Worm (Caenorhabditis elegans): ENCODE results near the gene C07A9.10.

Gene C07A9.10

ce11 chrIII:9639281-9640050 lies 46.4 kb downstream of the C07A9.10 start:
- no peak for TF ChIP-seq pqm-1 (tag; optimal IDR thresholded peaks at IDR 0.05)
- peak; percentile 30 for TF ChIP-seq nhr-23 (tag; optimal IDR thresholded peaks at IDR 0.05)

ce11 chrIII:9638159-9638754 lies 47.6 kb downstream of the C07A9.10 start:
- TF ChIP-seq pqm-1 (tag; optimal IDR thresholded peaks at IDR 0.05) (peak; percentile 97), nhr-23 (tag; optimal IDR thresholded peaks at IDR 0.05) (no peak), snpc-4 (tag; optimal IDR thresholded peaks at IDR 0.05) (no peak), pha-4 (tag; optimal IDR thresholded peaks at IDR 0.05) (peak; percentile 9), nhr-77 (tag; optimal IDR thresholded peaks at IDR 0.05) (no peak), hmg-11 (tag; optimal IDR thresholded peaks at IDR 0.05) (no peak), nhr-76 (tag; optimal IDR thresholded peaks at IDR 0.05) (no peak), jun-1 (tag; optimal IDR thresholded peaks at IDR 0.05) (peak; percentile 6), elt-2 (tag; optimal IDR thresholded peaks at IDR 0.05) (peak; percentile 94)

DNA sequence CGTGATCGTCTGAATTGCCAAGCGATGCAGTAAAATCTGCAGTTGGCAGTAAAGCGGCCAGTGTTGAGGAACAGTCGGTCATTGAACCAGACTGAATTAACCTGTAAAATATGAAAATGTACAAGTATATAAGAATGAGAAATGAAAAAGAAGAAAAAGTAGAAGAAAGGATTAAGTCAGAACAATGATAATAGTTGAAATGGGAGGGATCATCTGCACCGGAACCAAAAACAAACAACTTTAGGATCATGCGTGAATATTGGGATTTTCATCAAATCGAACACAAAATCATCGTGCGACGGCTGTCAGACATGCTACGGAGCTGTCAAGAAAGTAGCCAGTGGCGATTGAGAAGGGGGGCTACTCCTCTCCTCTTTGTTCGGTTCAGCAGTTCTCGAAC lies 48.8 kb downstream of the C07A9.10 start, which contains the start of gene gei-13:
TSS of gene gei-13 (minus strand) at position 101 of the 400 bp plus-strand sequence.
- TF ChIP-seq nhr-28 (tag; optimal IDR thresholded peaks at IDR 0.05) (no peak), nhr-237 (tag; optimal IDR thresholded peaks at IDR 0.05) (no peak), nhr-76 (tag; optimal IDR thresholded peaks at IDR 0.05) (no peak), nfya-1 (tag; optimal IDR thresholded peaks at IDR 0.05; ENCODE audit: insufficient read depth) (no peak), egl-27 (tag; optimal IDR thresholded peaks at IDR 0.05) (no peak), nhr-25 (tag; optimal IDR thresholded peaks at IDR 0.05) (no peak), egl-5 (tag; optimal IDR thresholded peaks at IDR 0.05) (no peak), mdl-1 (tag; optimal IDR thresholded peaks at IDR 0.05) (no peak), lin-39 (tag; optimal IDR thresholded peaks at IDR 0.05) (no peak), elt-2 (tag; optimal IDR thresholded peaks at IDR 0.05) (no peak), nhr-11 (tag; optimal IDR thresholded peaks at IDR 0.05) (no peak), snpc-4 (tag; optimal IDR thresholded peaks at IDR 0.05) (no peak), ZK546.5 (tag; optimal IDR thresholded peaks at IDR 0.05) (no peak)
